Worm (Caenorhabditis elegans) whole organism, L3 larva: ENCODE data around the gene set-23.

Source experiments
- elt-2 ChIP-seq: sonication (generic microtip); optimal IDR thresholded peaks from 2 replicates; lab custom pipeline; 2016; ENCODE audit warnings: missing genetic modification reagents, mild to moderate bottlenecking, missing genetic modification characterization, missing compliant biosample characterization
- elt-3 ChIP-seq, 3 experiments: fragments of 150-350 bp in 1 of 3; sonication (generic microtip) in 2 of 3; optimal IDR thresholded peaks; 2 replicates in 2 of 3; 4 replicates in 1 of 3; lab custom pipeline; 2014 to 2017; ENCODE audit warnings: missing biosample characterization in 3 of 3, missing genetic modification characterization in 3 of 3
- jun-1 ChIP-seq: fragments of 150-350 bp; optimal IDR thresholded peaks from 2 replicates; lab custom pipeline; 2014; ENCODE audit warnings: missing biosample characterization, missing genetic modification reagents, missing genetic modification characterization
- lsy-12 ChIP-seq: sonication (generic microtip); optimal IDR thresholded peaks from 2 replicates; lab custom pipeline; 2016; ENCODE audit warnings: mild to moderate bottlenecking, missing genetic modification characterization, missing compliant biosample characterization
- nhr-12 ChIP-seq: fragments of 150-350 bp; optimal IDR thresholded peaks from 2 replicates; lab custom pipeline; 2014; ENCODE audit warnings: missing biosample characterization, missing genetic modification characterization
- nhr-237 ChIP-seq: fragments of 150-350 bp; optimal IDR thresholded peaks from 2 replicates; lab custom pipeline; 2014; ENCODE audit warnings: missing biosample characterization, missing genetic modification characterization
- nhr-25 ChIP-seq: sonication (generic microtip); optimal IDR thresholded peaks from 2 replicates; lab custom pipeline; 2017; ENCODE audit warnings: missing biosample characterization, missing genetic modification characterization
- nhr-77 ChIP-seq: fragments of 150-350 bp; optimal IDR thresholded peaks from 2 replicates; lab custom pipeline; 2014; ENCODE audit warnings: missing biosample characterization, missing genetic modification characterization
- zag-1 ChIP-seq: fragments of 150-350 bp; optimal IDR thresholded peaks from 2 replicates; lab custom pipeline; 2014; ENCODE audit warnings: missing biosample characterization, missing genetic modification characterization

ce11 chrIV:1563476-1564131 lies 37.9 kb upstream of the set-23 start, which contains the start of gene Y41D4B.15:
- no peak for TF ChIP-seq nhr-12
- no peak for TF ChIP-seq nhr-25 (tag; lab: Kevin White, UChicago)
- no peak for TF ChIP-seq lsy-12 (tag; lab: Kevin White, UChicago)
- TF ChIP-seq jun-1 (tag; lab: Kevin White, UChicago), result no peak
- TF ChIP-seq nhr-77 (tag; lab: Kevin White, UChicago), result no peak
- no peak for TF ChIP-seq zag-1 (tag; lab: Kevin White, UChicago)
- TF ChIP-seq nhr-237 (tag; lab: Kevin White, UChicago), result no peak
- no peak for TF ChIP-seq elt-3 (tag; optimal IDR thresholded peaks at IDR 0.05; lab: Kevin White, UChicago)
- no peak for TF ChIP-seq elt-2
